Worm (Caenorhabditis elegans): Measurements from ENCODE around the gene ssl-1.

ssl-1 gene

ce11 chrIII:12743515-12743914, 29.1 kb downstream of the ssl-1 start:
- TF ChIP-seq hlh-1 (tag; optimal IDR thresholded peaks at IDR 0.05): no peak
- no peak for TF ChIP-seq unc-62 (GFP tag; optimal IDR thresholded peaks at IDR 0.05)
- TF ChIP-seq nhr-76 (tag; optimal IDR thresholded peaks at IDR 0.05): no peak
- no peak for TF ChIP-seq mep-1 (tag; optimal IDR thresholded peaks at IDR 0.05)
- TF ChIP-seq snpc-4 (tag; optimal IDR thresholded peaks at IDR 0.05): no peak
- no peak for TF ChIP-seq lsy-2 (tag; optimal IDR thresholded peaks at IDR 0.05)
- no peak for TF ChIP-seq nhr-12 (tag; optimal IDR thresholded peaks at IDR 0.05)
- TF ChIP-seq tbx-8 (GFP tag; optimal IDR thresholded peaks at IDR 0.05): no peak
- TF ChIP-seq unc-120 (tag; optimal IDR thresholded peaks at IDR 0.05; ENCODE audit: poor library complexity, severe bottlenecking): no peak
- no peak for TF ChIP-seq drap-1 (GFP tag; optimal IDR thresholded peaks at IDR 0.05)
- TF ChIP-seq nhr-237 (tag; optimal IDR thresholded peaks at IDR 0.05): no peak
- TF ChIP-seq mls-2 (tag; optimal IDR thresholded peaks at IDR 0.05): no peak
- TF ChIP-seq pha-4 (tag; optimal IDR thresholded peaks at IDR 0.05): no peak

ce11 chrIII:12746369-12746855, 32.0 kb downstream of the ssl-1 start, which contains the start of gene Y111B2A.21:
TSS of gene Y111B2A.21 (plus strand) at chrIII:12746419.
- TF ChIP-seq ham-2 (GFP tag; optimal IDR thresholded peaks at IDR 0.05) (no peak), drap-1 (GFP tag; optimal IDR thresholded peaks at IDR 0.05) (no peak), lin-32 (GFP tag; optimal IDR thresholded peaks at IDR 0.05) (no peak)

- TF ChIP-seq M03D4.4 (tag; optimal IDR thresholded peaks at IDR 0.05) (no peak), flh-1 (GFP tag; optimal IDR thresholded peaks at IDR 0.05) (no peak), elt-1 (tag; optimal IDR thresholded peaks at IDR 0.05; ENCODE audit: borderline replicate concordance, insufficient read depth) (no peak), hlh-1 (tag; optimal IDR thresholded peaks at IDR 0.05) (no peak), pha-4 (tag; optimal IDR thresholded peaks at IDR 0.05) (no peak), ceh-39 (tag; optimal IDR thresholded peaks at IDR 0.05) (no peak), lsy-2 (tag; optimal IDR thresholded peaks at IDR 0.05) (no peak), snpc-4 (tag; optimal IDR thresholded peaks at IDR 0.05) (no peak), unc-62 (GFP tag; optimal IDR thresholded peaks at IDR 0.05) (no peak), nhr-76 (tag; optimal IDR thresholded peaks at IDR 0.05) (no peak), drap-1 (GFP tag; optimal IDR thresholded peaks at IDR 0.05) (no peak)
Measured at ce11 chrIII:12750831-12751230, 36.5 kb downstream of the ssl-1 start, which contains the start of the genes irld-60 and irld-20. TSS of gene irld-60 (minus strand) at chrIII:12750931. TSS of gene irld-20 (plus strand) at chrIII:12751109.

ce11 chrIII:12755048-12755447, 40.7 kb downstream of the ssl-1 start, which contains the start of gene srw-10:
TSS of gene srw-10 (plus strand) at chrIII:12755348.
- TF ChIP-seq sptf-1 (tag; optimal IDR thresholded peaks at IDR 0.05) (no peak), mep-1 (tag; optimal IDR thresholded peaks at IDR 0.05) (no peak), ceh-83 (GFP tag; optimal IDR thresholded peaks at IDR 0.05) (no peak), blmp-1 (tag; optimal IDR thresholded peaks at IDR 0.05) (no peak), cnd-1 (tag; optimal IDR thresholded peaks at IDR 0.05) (no peak), sem-2 (GFP tag; optimal IDR thresholded peaks at IDR 0.05) (no peak)

ce11 chrIII:12757367-12757766, 43.0 kb downstream of the ssl-1 start, which contains the start of gene srw-9:
TSS of gene srw-9 (plus strand) at chrIII:12757667.
- no peak for TF ChIP-seq bed-3 (GFP tag; optimal IDR thresholded peaks at IDR 0.05)
- TF ChIP-seq snpc-4 (tag; optimal IDR thresholded peaks at IDR 0.05): no peak
- no peak for TF ChIP-seq sem-2 (GFP tag; optimal IDR thresholded peaks at IDR 0.05)
- no peak for TF ChIP-seq mep-1 (tag; optimal IDR thresholded peaks at IDR 0.05)
- no peak for TF ChIP-seq mls-2 (tag; optimal IDR thresholded peaks at IDR 0.05)
- TF ChIP-seq unc-39 (tag; optimal IDR thresholded peaks at IDR 0.05): no peak
- no peak for TF ChIP-seq nhr-76 (tag; optimal IDR thresholded peaks at IDR 0.05)
- TF ChIP-seq tbx-8 (GFP tag; optimal IDR thresholded peaks at IDR 0.05): no peak
- TF ChIP-seq lsy-2 (tag; optimal IDR thresholded peaks at IDR 0.05): no peak
- TF ChIP-seq unc-120 (tag; optimal IDR thresholded peaks at IDR 0.05; ENCODE audit: poor library complexity, severe bottlenecking): no peak
- no peak for TF ChIP-seq ceh-43 (GFP tag; optimal IDR thresholded peaks at IDR 0.05)
- no peak for TF ChIP-seq hlh-1 (tag; optimal IDR thresholded peaks at IDR 0.05)
- TF ChIP-seq pha-4 (tag; optimal IDR thresholded peaks at IDR 0.05): no peak
- no peak for TF ChIP-seq blmp-1 (tag; optimal IDR thresholded peaks at IDR 0.05)
- TF ChIP-seq nhr-237 (tag; optimal IDR thresholded peaks at IDR 0.05): no peak

ce11 chrIII:12764241-12764640, 49.9 kb downstream of the ssl-1 start, which contains the start of the genes irld-19 and irld-61:
TSS of gene irld-19 (minus strand) at chrIII:12764341.
TSS of gene irld-61 (plus strand) at chrIII:12764553.
- TF ChIP-seq drap-1 (GFP tag; optimal IDR thresholded peaks at IDR 0.05) (no peak), tbx-8 (GFP tag; optimal IDR thresholded peaks at IDR 0.05) (no peak)
